Worm (Caenorhabditis elegans) whole organism, late embryonic: ENCODE results near the gene sdz-37.

Experiments used
- ama-1 ChIP-seq: fragments of 150-350 bp; optimal IDR thresholded peaks from 2 replicates; lab custom pipeline; 2014
- ceh-45 ChIP-seq: fragments of 200-800 bp; sonication (Bioruptor generic); IDR thresholded peaks from 2 replicates; pipeline ENCODE4 v1.3.6; 2022; ENCODE audit warnings: missing genetic modification reagents, missing genetic modification characterization, missing compliant biosample characterization
- nhr-11 ChIP-seq: fragments of 150-350 bp; optimal IDR thresholded peaks from 2 replicates; lab custom pipeline; 2014; ENCODE audit warnings: missing biosample characterization, missing genetic modification characterization
- pax-1 ChIP-seq: fragments of 150-350 bp; optimal IDR thresholded peaks from 2 replicates; lab custom pipeline; 2014; ENCODE audit warnings: missing biosample characterization, missing genetic modification characterization
- tbx-2 ChIP-seq: sonication (generic microtip); optimal IDR thresholded peaks from 2 replicates; lab custom pipeline; 2016; ENCODE audit warnings: missing genetic modification characterization, missing compliant biosample characterization

DNA sequence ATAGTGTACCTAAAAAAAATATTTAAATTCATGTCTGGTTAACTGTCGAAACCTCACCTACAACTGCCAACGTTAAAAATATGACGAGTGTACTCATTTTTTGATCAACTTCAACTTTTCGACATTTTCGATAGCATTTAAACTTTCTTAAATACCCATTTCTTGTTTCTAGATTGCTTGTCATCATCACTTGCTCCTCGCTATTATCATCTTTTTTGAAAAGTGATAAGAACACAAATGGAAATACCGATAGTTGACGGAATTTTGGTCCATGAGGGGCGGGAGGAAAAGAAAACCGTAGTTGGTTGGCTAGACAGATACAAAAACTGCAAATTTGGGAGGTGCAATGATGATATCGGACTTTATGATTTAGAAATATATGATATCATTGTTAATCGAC lies 5.5 kb downstream of the sdz-37 start, which contains the start of gene clec-143:
- TF ChIP-seq pax-1 (tag; lab: Kevin White, UChicago) (no peak), nhr-11 (tag; lab: Kevin White, UChicago) (no peak), ceh-45 (no peak), tbx-2 (tag; lab: Kevin White, UChicago) (no peak), ama-1 (lab: Kevin White, UChicago) (no peak)
